Worm (Caenorhabditis elegans): Measurements from ENCODE around the gene F59A2.5.

The F59A2.5 gene

ce11 chrIII:3370054-3370453 lies 34.6 kb upstream of the F59A2.5 start, which contains the start of gene prk-2:
prk-2 (minus strand) TSS chrIII:3370209.
- TF ChIP-seq pqm-1 (tag; optimal IDR thresholded peaks at IDR 0.05) (peak; percentile 99), hlh-4 (tag; optimal IDR thresholded peaks at IDR 0.05) (no peak), tlp-1 (tag; optimal IDR thresholded peaks at IDR 0.05) (peak; percentile 76), C04F5.9 (tag; optimal IDR thresholded peaks at IDR 0.05) (no peak), nhr-20 (tag; optimal IDR thresholded peaks at IDR 0.05) (peak; percentile 29), blmp-1 (tag; optimal IDR thresholded peaks at IDR 0.05) (peak; percentile 21), elt-2 (tag; optimal IDR thresholded peaks at IDR 0.05) (peak; percentile 99), lin-14 (GFP tag; optimal IDR thresholded peaks at IDR 0.05) (peak; percentile 10), nhr-71 (tag; optimal IDR thresholded peaks at IDR 0.05) (peak; percentile 6)

- peak; percentile 48 for TF ChIP-seq elt-2 (tag; optimal IDR thresholded peaks at IDR 0.05)
- TF ChIP-seq rnt-1 (tag; optimal IDR thresholded peaks at IDR 0.05) = no peak
- no peak for TF ChIP-seq nhr-12 (tag; optimal IDR thresholded peaks at IDR 0.05)
- no peak for TF ChIP-seq ces-1 (GFP tag; optimal IDR thresholded peaks at IDR 0.05)
- no peak for TF ChIP-seq isw-1 (GFP tag; IDR thresholded peaks at IDR 0.05)
- TF ChIP-seq C34B4.2 (tag; optimal IDR thresholded peaks at IDR 0.05) = no peak
- no peak for TF ChIP-seq skn-1 (tag; optimal IDR thresholded peaks at IDR 0.05)
Observed at ce11 chrIII:3370770-3371169, 33.9 kb upstream of the F59A2.5 start.

- TF ChIP-seq tbx-2 (tag; optimal IDR thresholded peaks at IDR 0.05) (no peak), nhr-85 (tag) (peak; percentile 51), skn-1 (tag; optimal IDR thresholded peaks at IDR 0.05) (no peak), elt-2 (tag; optimal IDR thresholded peaks at IDR 0.05) (no peak), mep-1 (tag; optimal IDR thresholded peaks at IDR 0.05) (no peak), fkh-8 (tag; optimal IDR thresholded peaks at IDR 0.05) (no peak), hlh-4 (tag; optimal IDR thresholded peaks at IDR 0.05) (no peak), ztf-4 (tag; optimal IDR thresholded peaks at IDR 0.05) (no peak), nhr-237 (tag; optimal IDR thresholded peaks at IDR 0.05) (no peak)
Observed at ce11 chrIII:3372278-3372677, 32.4 kb upstream of the F59A2.5 start.

ce11 chrIII:3377134-3377533 lies 27.5 kb upstream of the F59A2.5 start:
- TF ChIP-seq efl-1 (optimal IDR thresholded peaks at IDR 0.05) = no peak
- peak in 1 of 2 experiments; percentile 80 for TF ChIP-seq efl-1 (GFP tag; optimal IDR thresholded peaks at IDR 0.05 in 1 of 2)
- TF ChIP-seq lsy-2 (tag; optimal IDR thresholded peaks at IDR 0.05) = no peak

- no peak for TF ChIP-seq lsy-2 (tag; optimal IDR thresholded peaks at IDR 0.05)
- no peak for TF ChIP-seq tbx-2 (tag; optimal IDR thresholded peaks at IDR 0.05)
- TF ChIP-seq pax-3 (tag; optimal IDR thresholded peaks at IDR 0.05) = no peak
- TF ChIP-seq blmp-1 (tag; optimal IDR thresholded peaks at IDR 0.05) = peak; percentile 27
- TF ChIP-seq nhr-20 (tag; optimal IDR thresholded peaks at IDR 0.05) = peak; percentile 23
- no peak for TF ChIP-seq nhr-84 (tag; optimal IDR thresholded peaks at IDR 0.05)
- TF ChIP-seq elt-2 (tag; optimal IDR thresholded peaks at IDR 0.05) = no peak
- TF ChIP-seq ces-1 (GFP tag; optimal IDR thresholded peaks at IDR 0.05) = no peak
- no peak for TF ChIP-seq hlh-4 (tag; optimal IDR thresholded peaks at IDR 0.05)
- no peak for TF ChIP-seq ceh-90 (tag; optimal IDR thresholded peaks at IDR 0.05)
- no peak for TF ChIP-seq vab-15 (tag; optimal IDR thresholded peaks at IDR 0.05)
- TF ChIP-seq unc-130 (tag; optimal IDR thresholded peaks at IDR 0.05) = no peak
- TF ChIP-seq ceh-88 (GFP tag; IDR thresholded peaks at IDR 0.05) = no peak
- TF ChIP-seq unc-86 (tag; optimal IDR thresholded peaks at IDR 0.05) = no peak
- TF ChIP-seq mep-1 (tag; optimal IDR thresholded peaks at IDR 0.05) = no peak
- TF ChIP-seq grh-1 (GFP tag; IDR thresholded peaks at IDR 0.05) = no peak
- no peak for TF ChIP-seq aha-1 (tag; optimal IDR thresholded peaks at IDR 0.05)
- TF ChIP-seq pag-3 (tag; optimal IDR thresholded peaks at IDR 0.05; ENCODE audit: borderline replicate concordance, insufficient read depth) = no peak
- TF ChIP-seq nhr-85 (tag) = peak; percentile 23
- peak in 5 of 6 experiments; percentile 54 to 89 (median 74) for TF ChIP-seq elt-3 (tag; optimal IDR thresholded peaks at IDR 0.05)
- TF ChIP-seq lin-39 (tag; optimal IDR thresholded peaks at IDR 0.05) = no peak
- no peak for TF ChIP-seq dpl-1 (GFP tag; optimal IDR thresholded peaks at IDR 0.05)
- TF ChIP-seq snu-23 (GFP tag; optimal IDR thresholded peaks at IDR 0.05) = peak; percentile 38
- peak; percentile 84 for TF ChIP-seq lin-13 (GFP tag; optimal IDR thresholded peaks at IDR 0.05)
- peak; percentile 27 for TF ChIP-seq nhr-19 (GFP tag; conservative IDR thresholded peaks at IDR 0.05)
- no peak for TF ChIP-seq C34B4.2 (tag; optimal IDR thresholded peaks at IDR 0.05)
- no peak for TF ChIP-seq nhr-28 (tag; optimal IDR thresholded peaks at IDR 0.05)
- no peak for TF ChIP-seq ceh-82 (tag; optimal IDR thresholded peaks at IDR 0.05)
- TF ChIP-seq snpc-4 (tag; optimal IDR thresholded peaks at IDR 0.05) = peak; percentile 94
- no peak for TF ChIP-seq lin-35 (GFP tag; optimal IDR thresholded peaks at IDR 0.05)
- peak; percentile 33 for TF ChIP-seq nhr-71 (tag; optimal IDR thresholded peaks at IDR 0.05)
- no peak for TF ChIP-seq rnt-1 (tag; optimal IDR thresholded peaks at IDR 0.05)
- TF ChIP-seq lin-14 (GFP tag; optimal IDR thresholded peaks at IDR 0.05) = peak; percentile 26
Observed at ce11 chrIII:3377700-3378099, 27.0 kb upstream of the F59A2.5 start.
